Worm (Caenorhabditis elegans) whole organism, L4 larva: ENCODE results near the gene C05E7.3.

Source experiments
- R02D3.7 ChIP-seq: fragments of 150-350 bp; sonication (generic microtip); optimal IDR thresholded peaks from 3 replicates; lab custom pipeline; 2014; ENCODE audit warnings: missing biosample characterization, missing genetic modification characterization
- daf-19 ChIP-seq: fragments of 200-800 bp; sonication (Bioruptor generic); conservative IDR thresholded peaks from 2 replicates; pipeline ENCODE4 v1.3.6; 2022; ENCODE audit warnings: missing genetic modification characterization, missing compliant biosample characterization
- dpl-1 ChIP-seq: fragments of 150-350 bp; optimal IDR thresholded peaks from 2 replicates; lab custom pipeline; 2014; ENCODE audit warnings: missing biosample characterization, missing genetic modification reagents, missing genetic modification characterization
- ztf-11 ChIP-seq: fragments of 150-350 bp; optimal IDR thresholded peaks from 2 replicates; lab custom pipeline; 2014; ENCODE audit warnings: missing biosample characterization, missing genetic modification characterization

- TF ChIP-seq R02D3.7 (tag; lab: Kevin White, UChicago) (no peak), ztf-11 (tag; lab: Kevin White, UChicago) (no peak), dpl-1 (no peak), daf-19 (GFP tag; lab: Robert Waterston, UW) (no peak)
Observed at ce11 chrX:12981393-12981792, 35.0 kb upstream of the C05E7.3 start, which contains the start of gene scav-4.
